Fruit fly (Drosophila melanogaster) whole organism, embryonic: ENCODE results near the gene Acp26Ab.

Experiments
- Ada2b ChIP-seq: fragments of 200-800 bp; sonication (Bioruptor generic); IDR thresholded peaks from 2 replicates; pipeline ENCODE4 v1.3.6; 2022; ENCODE audit warnings: missing biosample characterization, missing genetic modification characterization
- CG1024 ChIP-seq: fragments of 200-800 bp; sonication (Bioruptor generic); IDR thresholded peaks from 2 replicates; pipeline ENCODE4 v1.3.6; 2022; ENCODE audit warnings: missing biosample characterization, missing genetic modification characterization
- CG11085 ChIP-seq: fragments of 200-800 bp; sonication (Bioruptor generic); IDR thresholded peaks from 2 replicates; pipeline ENCODE4 v1.3.6; 2022; ENCODE audit warnings: missing biosample characterization, missing genetic modification characterization
- CG11560 ChIP-seq: fragments of 200-800 bp; sonication (Bioruptor generic); IDR thresholded peaks from 3 replicates; pipeline ENCODE4 v1.3.6; 2022; ENCODE audit warnings: missing biosample characterization, missing genetic modification characterization
- CG13287 ChIP-seq: fragments of 200-800 bp; sonication (Bioruptor generic); IDR thresholded peaks from 2 replicates; pipeline ENCODE4 v1.3.6; 2022; ENCODE audit warnings: missing biosample characterization, missing genetic modification characterization; ENCODE audit not compliant: partially characterized antibody
- CG15514 ChIP-seq: fragments of 200-800 bp; sonication (Bioruptor generic); optimal IDR thresholded peaks from 3 replicates; lab custom pipeline; 2017; ENCODE audit warnings: missing biosample characterization, missing genetic modification characterization, mild to moderate bottlenecking, moderate library complexity, missing genetic modification reagents
- CG18599 ChIP-seq: fragments of 200-800 bp; sonication (Bioruptor generic); optimal IDR thresholded peaks from 3 replicates; lab custom pipeline; 2017; ENCODE audit warnings: missing biosample characterization, missing genetic modification characterization, mild to moderate bottlenecking, moderate library complexity, missing genetic modification reagents
- CG30403 ChIP-seq: fragments of 200-800 bp; sonication (Bioruptor generic); optimal IDR thresholded peaks from 3 replicates; lab custom pipeline; 2016; ENCODE audit warnings: missing biosample characterization, missing genetic modification characterization
- CG34376 ChIP-seq: fragments of 200-800 bp; sonication (Bioruptor generic); optimal IDR thresholded peaks from 2 replicates; lab custom pipeline; 2018; ENCODE audit warnings: missing biosample characterization, mild to moderate bottlenecking, missing genetic modification characterization
- CG4820 ChIP-seq: fragments of 200-800 bp; sonication (Bioruptor generic); optimal IDR thresholded peaks from 3 replicates; lab custom pipeline; 2016; ENCODE audit warnings: missing biosample characterization, missing genetic modification characterization
- CG5953 ChIP-seq: fragments of 200-800 bp; sonication (Bioruptor generic); IDR thresholded peaks from 2 replicates; pipeline ENCODE4 v1.3.6; 2022; ENCODE audit warnings: missing biosample characterization, missing genetic modification characterization
- CG6765 ChIP-seq: fragments of 200-800 bp; sonication (Bioruptor generic); optimal IDR thresholded peaks from 3 replicates; lab custom pipeline; 2017; ENCODE audit warnings: missing biosample characterization, mild to moderate bottlenecking, missing genetic modification characterization
- CG6854 ChIP-seq: fragments of 200-800 bp; sonication (Bioruptor generic); optimal IDR thresholded peaks from 3 replicates; lab custom pipeline; 2017; ENCODE audit warnings: missing biosample characterization, mild to moderate bottlenecking, missing genetic modification characterization
- CG7271 ChIP-seq: fragments of 200-800 bp; sonication (Bioruptor generic); optimal IDR thresholded peaks from 2 replicates; lab custom pipeline; 2018; ENCODE audit warnings: missing biosample characterization, mild to moderate bottlenecking, missing genetic modification characterization, moderate library complexity
- CG7839 ChIP-seq: fragments of 200-800 bp; sonication (Bioruptor generic); optimal IDR thresholded peaks from 3 replicates; lab custom pipeline; 2018; ENCODE audit warnings: missing biosample characterization, mild to moderate bottlenecking, missing genetic modification characterization, moderate library complexity
- CG9609 ChIP-seq: fragments of 200-800 bp; sonication (Bioruptor generic); optimal IDR thresholded peaks from 3 replicates; lab custom pipeline; 2016; ENCODE audit warnings: missing biosample characterization, missing genetic modification characterization
- CoRest ChIP-seq: fragments of 200-800 bp; sonication (Bioruptor generic); optimal IDR thresholded peaks from 3 replicates; lab custom pipeline; 2018; ENCODE audit warnings: missing biosample characterization, mild to moderate bottlenecking, missing genetic modification characterization, moderate library complexity
- CrebB ChIP-seq: fragments of 200-800 bp; sonication (Bioruptor generic); optimal IDR thresholded peaks from 3 replicates; lab custom pipeline; 2018; ENCODE audit warnings: missing biosample characterization, mild to moderate bottlenecking, missing genetic modification characterization
- Dbx ChIP-seq: fragments of 200-800 bp; sonication (Bioruptor generic); IDR thresholded peaks from 3 replicates; pipeline ENCODE4 v1.3.6; 2022; ENCODE audit warnings: missing biosample characterization, missing genetic modification characterization
- Drgx ChIP-seq: fragments of 200-800 bp; sonication (Bioruptor generic); IDR thresholded peaks from 2 replicates; pipeline ENCODE4 v1.3.6; 2022; ENCODE audit warnings: missing biosample characterization, missing genetic modification characterization
- HmgZ ChIP-seq: fragments of 200-800 bp; sonication (Bioruptor generic); optimal IDR thresholded peaks from 2 replicates; lab custom pipeline; 2018; ENCODE audit warnings: missing biosample characterization, mild to moderate bottlenecking, missing genetic modification characterization
- Hmx ChIP-seq: fragments of 200-800 bp; sonication (Bioruptor generic); optimal IDR thresholded peaks from 2 replicates; lab custom pipeline; 2016; ENCODE audit warnings: missing biosample characterization, missing genetic modification characterization
- Jarid2 ChIP-seq: fragments of 200-800 bp; sonication (Bioruptor generic); optimal IDR thresholded peaks from 3 replicates; lab custom pipeline; 2017; ENCODE audit warnings: mild to moderate bottlenecking, missing biosample characterization, missing genetic modification reagents, missing genetic modification characterization
- Kr ChIP-seq: fragments of 200-800 bp; sonication (Bioruptor generic); optimal IDR thresholded peaks from 2 replicates; lab custom pipeline; 2017; ENCODE audit warnings: missing biosample characterization, mild to moderate bottlenecking, missing genetic modification characterization
- Nf-YC ChIP-seq: fragments of 200-800 bp; optimal IDR thresholded peaks from 3 replicates; lab custom pipeline; 2019; ENCODE audit warnings: missing biosample characterization, mild to moderate bottlenecking, missing genetic modification characterization, moderate library complexity
- Ravus ChIP-seq: fragments of 200-800 bp; sonication (Bioruptor generic); IDR thresholded peaks from 2 replicates; pipeline ENCODE4 v1.3.6; 2022; ENCODE audit warnings: missing biosample characterization, missing genetic modification characterization
- Six4 ChIP-seq: fragments of 200-800 bp; sonication (Bioruptor generic); optimal IDR thresholded peaks from 2 replicates; lab custom pipeline; 2016; ENCODE audit warnings: missing biosample characterization, missing genetic modification characterization
- Ssrp ChIP-seq: fragments of 200-800 bp; sonication (Bioruptor generic); optimal IDR thresholded peaks from 2 replicates; lab custom pipeline; 2018; ENCODE audit warnings: missing biosample characterization, mild to moderate bottlenecking, missing genetic modification characterization, moderate library complexity
- Stat92E ChIP-seq, 3 experiments: fragments of >200 bp in 2 of 3; fragments of 200-800 bp in 1 of 3; sonication (Bioruptor generic) in 1 of 3; optimal IDR thresholded peaks; 2 replicates each; lab custom pipeline; 2017 to 2019; ENCODE audit warnings: missing biosample characterization in 3 of 3, missing genetic modification characterization in 3 of 3, mild to moderate bottlenecking in 1 of 3, moderate library complexity in 1 of 3
- cato ChIP-seq: fragments of 200-800 bp; sonication (Bioruptor generic); optimal IDR thresholded peaks from 2 replicates; lab custom pipeline; 2016; ENCODE audit warnings: missing biosample characterization, missing genetic modification characterization, borderline replicate concordance
- da ChIP-seq: fragments of 200-800 bp; sonication (Bioruptor generic); optimal IDR thresholded peaks from 2 replicates; lab custom pipeline; 2016; ENCODE audit warnings: missing biosample characterization, missing genetic modification characterization
- emc ChIP-seq: fragments of 200-800 bp; sonication (Bioruptor generic); optimal IDR thresholded peaks from 2 replicates; lab custom pipeline; 2016; ENCODE audit warnings: missing biosample characterization, missing genetic modification characterization
- exex ChIP-seq: fragments of 200-800 bp; sonication (Bioruptor generic); optimal IDR thresholded peaks from 4 replicates; lab custom pipeline; 2018; ENCODE audit warnings: missing biosample characterization, mild to moderate bottlenecking, missing genetic modification characterization, moderate library complexity
- fd64A ChIP-seq: fragments of 200-800 bp; sonication (Bioruptor generic); optimal IDR thresholded peaks from 3 replicates; lab custom pipeline; 2018; ENCODE audit warnings: missing biosample characterization, mild to moderate bottlenecking, missing genetic modification characterization
- gcm ChIP-seq: fragments of 200-800 bp; sonication (Bioruptor generic); optimal IDR thresholded peaks from 2 replicates; lab custom pipeline; 2019; ENCODE audit warnings: missing biosample characterization, mild to moderate bottlenecking, missing genetic modification characterization, moderate library complexity
- gsb-n ChIP-seq: fragments of 200-800 bp; sonication (Bioruptor generic); optimal IDR thresholded peaks from 3 replicates; lab custom pipeline; 2018; ENCODE audit warnings: missing biosample characterization, mild to moderate bottlenecking, missing genetic modification characterization
- jigr1 ChIP-seq: fragments of 200-800 bp; sonication (Bioruptor generic); IDR thresholded peaks from 3 replicates; pipeline ENCODE4 v1.3.6; 2022; ENCODE audit warnings: missing biosample characterization, missing genetic modification characterization
- lilli ChIP-seq: fragments of 200-800 bp; sonication (Bioruptor generic); optimal IDR thresholded peaks from 3 replicates; lab custom pipeline; 2016; ENCODE audit warnings: missing biosample characterization, missing genetic modification characterization
- mirr ChIP-seq: fragments of 200-800 bp; sonication (Bioruptor generic); optimal IDR thresholded peaks from 3 replicates; lab custom pipeline; 2018; ENCODE audit warnings: missing biosample characterization, mild to moderate bottlenecking, missing genetic modification characterization
- pb ChIP-seq: fragments of 200-800 bp; sonication (Bioruptor generic); optimal IDR thresholded peaks from 3 replicates; lab custom pipeline; 2016; ENCODE audit warnings: missing biosample characterization, missing genetic modification characterization
- prd ChIP-seq, 3 experiments: fragments of >200 bp in 2 of 3; fragments of 200-800 bp in 1 of 3; sonication (Bioruptor generic) in 1 of 3; optimal IDR thresholded peaks in 2 of 3; IDR thresholded peaks in 1 of 3; 2 replicates in 2 of 3; 3 replicates in 1 of 3; pipeline versions ENCODE4 v1.3.6 to Lab custom; 2017 to 2022; ENCODE audit warnings: missing biosample characterization in 1 of 3, missing genetic modification characterization in 1 of 3
- ro ChIP-seq: fragments of 200-800 bp; sonication (Bioruptor generic); IDR thresholded peaks from 2 replicates; pipeline ENCODE4 v1.3.6; 2022; ENCODE audit warnings: missing biosample characterization, missing genetic modification characterization
- salm ChIP-seq: fragments of 200-800 bp; sonication (Bioruptor generic); optimal IDR thresholded peaks from 2 replicates; lab custom pipeline; 2018; ENCODE audit warnings: missing biosample characterization, mild to moderate bottlenecking, missing genetic modification characterization
- sens-2 ChIP-seq: fragments of 200-800 bp; sonication (Bioruptor generic); IDR thresholded peaks from 2 replicates; pipeline ENCODE4 v1.3.6; 2022; ENCODE audit warnings: missing biosample characterization, missing genetic modification characterization
- sim ChIP-seq: fragments of 200-800 bp; sonication (Bioruptor generic); IDR thresholded peaks from 2 replicates; pipeline ENCODE4 v1.3.6; 2022; ENCODE audit warnings: missing biosample characterization, missing genetic modification characterization
- sisA ChIP-seq: fragments of 200-800 bp; sonication (Bioruptor generic); IDR thresholded peaks from 2 replicates; pipeline ENCODE4 v1.3.6; 2022; ENCODE audit warnings: missing biosample characterization, missing genetic modification characterization
- slp2 ChIP-seq: fragments of 200-800 bp; sonication (Bioruptor generic); optimal IDR thresholded peaks from 2 replicates; lab custom pipeline; 2016; ENCODE audit warnings: missing biosample characterization, missing genetic modification characterization
- tll ChIP-seq, 2 experiments: fragments of 200-800 bp in 1 of 2; fragments of >200 bp in 1 of 2; sonication (Bioruptor generic) in 1 of 2; optimal IDR thresholded peaks; 2 replicates each; lab custom pipeline; 2017 to 2019; ENCODE audit warnings: missing biosample characterization in 2 of 2, missing genetic modification characterization in 2 of 2, mild to moderate bottlenecking in 1 of 2, moderate library complexity in 1 of 2
- vnd ChIP-seq: fragments of 200-800 bp; sonication (Bioruptor generic); IDR thresholded peaks from 3 replicates; pipeline ENCODE4 v1.3.6; 2022; ENCODE audit warnings: missing biosample characterization, missing genetic modification characterization; ENCODE audit not compliant: partially characterized antibody

Acp26Ab gene

dm6 chr2L:5879363-5879934, 13.2 kb downstream of the Acp26Ab start, which contains the start of gene rau (continued):
- no peak for TF ChIP-seq sim
- no peak for TF ChIP-seq da (GFP tag; lab: Kevin White, UChicago)
- TF ChIP-seq Ssrp, result peak; percentile 39
- peak; percentile 74 for TF ChIP-seq lilli
- no peak for TF ChIP-seq CG9609
- no peak for TF ChIP-seq CG11560
- no peak for TF ChIP-seq slp2 (GFP tag; lab: Kevin White, UChicago)
- TF ChIP-seq fd64A (GFP tag; lab: Kevin White, UChicago), result no peak
- TF ChIP-seq Stat92E (GFP tag; optimal IDR thresholded peaks at IDR 0.05; lab: Kevin White, UChicago), result peak in 1 of 3 experiments; percentile 57
- peak; percentile 76 for TF ChIP-seq CG30403 (GFP tag; lab: Kevin White, UChicago)
- no peak for TF ChIP-seq Ravus (GFP tag; lab: Robert Waterston, UW)
- TF ChIP-seq jigr1 (GFP tag; lab: Robert Waterston, UW), result 0 out of 3 replicates have a peak, but pooled peaks have one; percentile 41
- TF ChIP-seq CG6765 (GFP tag; lab: Kevin White, UChicago), result peak; percentile 34
- TF ChIP-seq Dbx (GFP tag; lab: Robert Waterston, UW), result peak; percentile 72
- no peak for TF ChIP-seq emc
- TF ChIP-seq CG13287 (GFP tag; lab: Robert Waterston, UW), result no peak
- peak; percentile 72 for TF ChIP-seq CG6854 (GFP tag; lab: Kevin White, UChicago)
- peak; percentile 20 for TF ChIP-seq CrebB (tag; lab: Kevin White, UChicago)
- peak; percentile 98 for TF ChIP-seq CG15514 (GFP tag; lab: Kevin White, UChicago)
- no peak for TF ChIP-seq mirr (GFP tag; lab: Kevin White, UChicago)
- TF ChIP-seq gsb-n (tag; lab: Kevin White, UChicago), result peak; percentile 60
- no peak for TF ChIP-seq ro (GFP tag; lab: Robert Waterston, UW)
- no peak for TF ChIP-seq CG5953 (GFP tag; lab: Robert Waterston, UW)
- peak; percentile 73 for TF ChIP-seq CG34376
- peak; percentile 64 for TF ChIP-seq sisA (GFP tag; lab: Robert Waterston, UW)
- peak; percentile 75 for TF ChIP-seq CG7839 (tag; lab: Kevin White, UChicago)
- peak; percentile 76 for TF ChIP-seq Drgx
- no peak for TF ChIP-seq prd (optimal IDR thresholded peaks at IDR 0.05; lab: Kevin White, UChicago)
- peak; percentile 81 for TF ChIP-seq prd (GFP tag; IDR thresholded peaks at IDR 0.05; lab: Robert Waterston, UW)
- TF ChIP-seq CoRest, result peak; percentile 73
- no peak for TF ChIP-seq CG7271
- TF ChIP-seq pb (GFP tag; lab: Kevin White, UChicago), result no peak
- no peak for TF ChIP-seq CG11085 (GFP tag; lab: Robert Waterston, UW)
- TF ChIP-seq CG4820 (GFP tag; lab: Kevin White, UChicago), result peak; percentile 17
- TF ChIP-seq Jarid2 (GFP tag; lab: Kevin White, UChicago), result peak; percentile 97
- TF ChIP-seq cato (GFP tag; lab: Kevin White, UChicago), result peak; percentile 17
- peak; percentile 78 for TF ChIP-seq Nf-YC
- TF ChIP-seq HmgZ (tag; lab: Kevin White, UChicago), result peak; percentile 77
- no peak for TF ChIP-seq Kr (GFP tag; lab: Kevin White, UChicago)
- peak; percentile 85 for TF ChIP-seq gcm (GFP tag; lab: Kevin White, UChicago)
- TF ChIP-seq vnd, result no peak
- no peak for TF ChIP-seq salm (tag; lab: Kevin White, UChicago)
- peak; percentile 14; the same call in 1 of the 2 replicates for TF ChIP-seq CG1024 (GFP tag; lab: Robert Waterston, UW)
- TF ChIP-seq tll (GFP tag; optimal IDR thresholded peaks at IDR 0.05; lab: Kevin White, UChicago), result no peak
- TF ChIP-seq Ada2b (GFP tag; lab: Robert Waterston, UW), result peak; percentile 68
- TF ChIP-seq sens-2 (GFP tag; lab: Robert Waterston, UW), result peak; percentile 34; the same call in 1 of the 2 replicates
- peak; percentile 71 for TF ChIP-seq Six4
- peak; percentile 84 for TF ChIP-seq CG18599
- TF ChIP-seq Hmx, result peak; percentile 25
- TF ChIP-seq exex (tag; lab: Kevin White, UChicago), result peak; percentile 33
